Worm (Caenorhabditis elegans) whole organism, L1 larva: ENCODE measurements around the gene F07F6.4.

Experiments used
- C16A3.4 ChIP-seq: fragments of 150-350 bp; optimal IDR thresholded peaks from 2 replicates; lab custom pipeline; 2014; ENCODE audit warnings: missing biosample characterization, missing genetic modification characterization
- C34B4.2 ChIP-seq: sonication (generic microtip); optimal IDR thresholded peaks from 2 replicates; lab custom pipeline; 2017; ENCODE audit warnings: mild to moderate bottlenecking, missing genetic modification characterization, missing compliant biosample characterization
- aha-1 ChIP-seq: fragments of 150-350 bp; optimal IDR thresholded peaks from 2 replicates; lab custom pipeline; 2014; ENCODE audit warnings: missing biosample characterization, missing genetic modification characterization
- alr-1 ChIP-seq: fragments of 200-800 bp; sonication (Bioruptor generic); optimal IDR thresholded peaks from 2 replicates; lab custom pipeline; 2018; ENCODE audit warnings: borderline replicate concordance, mild to moderate bottlenecking, missing genetic modification characterization, missing compliant biosample characterization
- aly-2 ChIP-seq: fragments of 150-350 bp; optimal IDR thresholded peaks from 2 replicates; lab custom pipeline; 2014; ENCODE audit warnings: missing biosample characterization, missing genetic modification characterization
- ama-1 ChIP-seq: fragments of 150-350 bp; optimal IDR thresholded peaks from 2 replicates; lab custom pipeline; 2014
- blmp-1 ChIP-seq: fragments of 150-350 bp; optimal IDR thresholded peaks from 2 replicates; lab custom pipeline; 2014; ENCODE audit warnings: missing biosample characterization, missing genetic modification characterization
- ceh-63 ChIP-seq: fragments of 200-800 bp; sonication (Bioruptor generic); optimal IDR thresholded peaks from 2 replicates; lab custom pipeline; 2018; ENCODE audit warnings: mild to moderate bottlenecking, missing genetic modification characterization, missing compliant biosample characterization
- ceh-8 ChIP-seq: fragments of 200-800 bp; sonication (Bioruptor generic); optimal IDR thresholded peaks from 2 replicates; lab custom pipeline; 2018; ENCODE audit warnings: mild to moderate bottlenecking, missing genetic modification characterization, moderate library complexity, missing compliant biosample characterization
- ceh-82 ChIP-seq, 3 experiments: fragments of 150-350 bp in 1 of 3; sonication (generic microtip) in 2 of 3; optimal IDR thresholded peaks; 2 replicates each; lab custom pipeline; 2014 to 2017; ENCODE audit warnings: missing biosample characterization in 3 of 3, missing genetic modification characterization in 3 of 3
- ceh-88 ChIP-seq: fragments of 200-800 bp; sonication (Bioruptor generic); IDR thresholded peaks from 2 replicates; pipeline ENCODE4 v1.3.6; 2022; ENCODE audit warnings: missing genetic modification characterization, missing compliant biosample characterization
- ceh-90 ChIP-seq: sonication (generic microtip); optimal IDR thresholded peaks from 2 replicates; lab custom pipeline; 2016; ENCODE audit warnings: missing genetic modification characterization, missing compliant biosample characterization
- efl-1 ChIP-seq, 4 experiments: fragments of 150-350 bp; optimal IDR thresholded peaks in 3 of 4; peaks in 1 of 4; 1 replicate in 1 of 4; 2 replicates in 3 of 4; lab custom pipeline; 2014; ENCODE audit warnings: missing biosample characterization in 2 of 4, missing genetic modification characterization in 2 of 4, missing genetic modification reagents in 2 of 4
- efl-3 ChIP-seq: fragments of 200-800 bp; sonication (Bioruptor generic); optimal IDR thresholded peaks from 2 replicates; lab custom pipeline; 2018; ENCODE audit warnings: mild to moderate bottlenecking, missing genetic modification characterization, missing compliant biosample characterization
- egl-13 ChIP-seq: sonication (generic microtip); optimal IDR thresholded peaks from 2 replicates; lab custom pipeline; 2016; ENCODE audit warnings: missing genotype, missing genetic modification reagents, missing genetic modification characterization, missing compliant biosample characterization
- elt-3 ChIP-seq, 6 experiments: fragments of 150-350 bp in 1 of 6; sonication (generic microtip); optimal IDR thresholded peaks; 2 replicates each; lab custom pipeline; 2017 to 2018; ENCODE audit warnings: missing biosample characterization in 6 of 6, missing genetic modification characterization in 6 of 6, inconsistent platforms in 1 of 6
- fos-1 ChIP-seq: fragments of 150-350 bp; optimal IDR thresholded peaks from 2 replicates; lab custom pipeline; 2014; ENCODE audit warnings: missing biosample characterization, missing genetic modification characterization
- irx-1 ChIP-seq: sonication (generic microtip); optimal IDR thresholded peaks from 2 replicates; lab custom pipeline; 2016; ENCODE audit warnings: missing genetic modification characterization, missing compliant biosample characterization
- isw-1 ChIP-seq: fragments of 200-800 bp; sonication (Bioruptor generic); IDR thresholded peaks from 2 replicates; pipeline ENCODE4 v1.3.6; 2022; ENCODE audit warnings: missing genetic modification characterization, missing compliant biosample characterization
- jun-1 ChIP-seq: fragments of 150-350 bp; optimal IDR thresholded peaks from 2 replicates; lab custom pipeline; 2014; ENCODE audit warnings: missing biosample characterization, missing genetic modification reagents, missing genetic modification characterization
- lin-13 ChIP-seq: fragments of 150-350 bp; optimal IDR thresholded peaks from 2 replicates; lab custom pipeline; 2014; ENCODE audit warnings: missing biosample characterization, missing genetic modification reagents, missing genetic modification characterization
- lin-35 ChIP-seq, 2 experiments: fragments of 150-350 bp; optimal IDR thresholded peaks; 2 replicates each; lab custom pipeline; 2014; ENCODE audit warnings: missing biosample characterization in 2 of 2, missing genetic modification characterization in 2 of 2, missing genetic modification reagents in 2 of 2
- lin-39 ChIP-seq: fragments of 150-350 bp; optimal IDR thresholded peaks from 2 replicates; lab custom pipeline; 2014; ENCODE audit warnings: missing biosample characterization, missing genetic modification reagents, missing genetic modification characterization
- lsy-2 ChIP-seq, 2 experiments: fragments of 150-350 bp; optimal IDR thresholded peaks; 2 replicates each; lab custom pipeline; 2014; ENCODE audit warnings: missing biosample characterization in 2 of 2, missing genetic modification characterization in 2 of 2
- mab-9 ChIP-seq: fragments of 200-800 bp; sonication (Bioruptor generic); IDR thresholded peaks from 2 replicates; pipeline ENCODE4 v1.3.6; 2022; ENCODE audit warnings: missing genetic modification reagents, missing genetic modification characterization, missing compliant biosample characterization
- mef-2 ChIP-seq: fragments of 150-350 bp; optimal IDR thresholded peaks from 2 replicates; lab custom pipeline; 2014; ENCODE audit warnings: missing biosample characterization, missing genetic modification characterization
- nhr-11 ChIP-seq: fragments of 150-350 bp; optimal IDR thresholded peaks from 2 replicates; lab custom pipeline; 2014; ENCODE audit warnings: missing biosample characterization, missing genetic modification characterization
- nhr-20 ChIP-seq: sonication (generic microtip); optimal IDR thresholded peaks from 2 replicates; lab custom pipeline; 2016; ENCODE audit warnings: mild to moderate bottlenecking, missing genetic modification characterization, missing compliant biosample characterization
- nhr-28 ChIP-seq: fragments of 150-350 bp; optimal IDR thresholded peaks from 2 replicates; lab custom pipeline; 2014; ENCODE audit warnings: missing biosample characterization, missing genetic modification characterization
- nhr-71 ChIP-seq: sonication (generic microtip); optimal IDR thresholded peaks from 2 replicates; lab custom pipeline; 2016; ENCODE audit warnings: mild to moderate bottlenecking, missing genetic modification characterization, moderate library complexity, missing compliant biosample characterization
- nhr-90 ChIP-seq: sonication (generic microtip); optimal IDR thresholded peaks from 2 replicates; lab custom pipeline; 2016; ENCODE audit warnings: mild to moderate bottlenecking, missing genetic modification characterization, missing compliant biosample characterization; ENCODE audit not compliant: poor library complexity
- pax-3 ChIP-seq: fragments of 200-800 bp; sonication (Bioruptor generic); optimal IDR thresholded peaks from 2 replicates; lab custom pipeline; 2018; ENCODE audit warnings: mild to moderate bottlenecking, missing genetic modification characterization, moderate library complexity, missing compliant biosample characterization
- pqm-1 ChIP-seq: sonication (generic microtip); optimal IDR thresholded peaks from 3 replicates; lab custom pipeline; 2017; ENCODE audit warnings: missing biosample characterization, missing genetic modification characterization
- snu-23 ChIP-seq: sonication (generic microtip); optimal IDR thresholded peaks from 2 replicates; lab custom pipeline; 2016; ENCODE audit warnings: missing genetic modification characterization, missing compliant biosample characterization
- tbx-2 ChIP-seq: sonication (generic microtip); optimal IDR thresholded peaks from 2 replicates; lab custom pipeline; 2016; ENCODE audit warnings: missing genetic modification characterization, missing compliant biosample characterization
- unc-86 ChIP-seq: sonication (generic microtip); optimal IDR thresholded peaks from 2 replicates; lab custom pipeline; 2016; ENCODE audit warnings: missing genetic modification characterization, missing compliant biosample characterization
- xbp-1 ChIP-seq: sonication (generic microtip); optimal IDR thresholded peaks from 2 replicates; lab custom pipeline; 2016; ENCODE audit warnings: missing genetic modification characterization, missing compliant biosample characterization
- zip-4 ChIP-seq: fragments of 200-800 bp; sonication (Bioruptor generic); optimal IDR thresholded peaks from 2 replicates; lab custom pipeline; 2018; ENCODE audit warnings: mild to moderate bottlenecking, missing genetic modification characterization, moderate library complexity, missing compliant biosample characterization

Gene F07F6.4

ce11 chrII:5417905-5418304 lies 11.5 kb downstream of the F07F6.4 start:
- TF ChIP-seq efl-1 (optimal IDR thresholded peaks at IDR 0.05; lab: Kevin White, UChicago) (no peak), efl-1 (GFP tag; optimal IDR thresholded peaks at IDR 0.05 in 1 of 2; lab: Kevin White, UChicago) (peak in 1 of 2 experiments; percentile 23), irx-1 (tag; lab: Kevin White, UChicago) (no peak)

- TF ChIP-seq aha-1 (tag; lab: Kevin White, UChicago) (no peak), blmp-1 (tag; lab: Kevin White, UChicago) (peak; percentile 14), elt-3 (tag; optimal IDR thresholded peaks at IDR 0.05; lab: Kevin White, UChicago) (peak in 1 of 6 experiments; percentile 2), ceh-82 (tag; optimal IDR thresholded peaks at IDR 0.05; lab: Kevin White, UChicago) (no peak)
Observed at ce11 chrII:5416204-5416764, 13.1 kb downstream of the F07F6.4 start, which contains the start of gene EEED8.2. TSS of gene EEED8.2 (plus strand) at chrII:5416714.

ce11 chrII:5414040-5414439 lies 15.3 kb downstream of the F07F6.4 start, which contains the start of the genes EEED8.14 and EEED8.3:
TSS of gene EEED8.14 (minus strand) at chrII:5414052.
TSS of gene EEED8.3 (plus strand) at chrII:5414276.
- no peak for TF ChIP-seq mab-9 (GFP tag; lab: Robert Waterston, UW)
- TF ChIP-seq mef-2 (tag; lab: Kevin White, UChicago): no peak
- no peak for TF ChIP-seq ceh-82 (tag; optimal IDR thresholded peaks at IDR 0.05; lab: Kevin White, UChicago)
- TF ChIP-seq C16A3.4 (tag; lab: Kevin White, UChicago): no peak
- no peak for TF ChIP-seq nhr-11 (tag; lab: Kevin White, UChicago)
- TF ChIP-seq alr-1 (tag; lab: Kevin White, UChicago): no peak
- TF ChIP-seq xbp-1 (tag; lab: Kevin White, UChicago): no peak
- TF ChIP-seq zip-4 (GFP tag; lab: Kevin White, UChicago): no peak
- no peak for TF ChIP-seq pqm-1 (tag; lab: Kevin White, UChicago)
- TF ChIP-seq fos-1 (tag; lab: Kevin White, UChicago): no peak
- no peak for TF ChIP-seq pax-3 (tag; lab: Kevin White, UChicago)
- no peak for TF ChIP-seq isw-1 (GFP tag; lab: Robert Waterston, UW)
- no peak for TF ChIP-seq ceh-88 (GFP tag; lab: Robert Waterston, UW)
- TF ChIP-seq ceh-63: no peak
- TF ChIP-seq ceh-8 (GFP tag; lab: Kevin White, UChicago): no peak
- TF ChIP-seq egl-13: no peak
- TF ChIP-seq efl-1 (optimal IDR thresholded peaks at IDR 0.05; lab: Kevin White, UChicago): no peak
- no peak for TF ChIP-seq efl-1 (GFP tag; optimal IDR thresholded peaks at IDR 0.05 in 1 of 2; lab: Kevin White, UChicago)
- no peak for TF ChIP-seq jun-1
- TF ChIP-seq nhr-28: no peak
- TF ChIP-seq ceh-90 (tag; lab: Kevin White, UChicago): no peak

DNA sequence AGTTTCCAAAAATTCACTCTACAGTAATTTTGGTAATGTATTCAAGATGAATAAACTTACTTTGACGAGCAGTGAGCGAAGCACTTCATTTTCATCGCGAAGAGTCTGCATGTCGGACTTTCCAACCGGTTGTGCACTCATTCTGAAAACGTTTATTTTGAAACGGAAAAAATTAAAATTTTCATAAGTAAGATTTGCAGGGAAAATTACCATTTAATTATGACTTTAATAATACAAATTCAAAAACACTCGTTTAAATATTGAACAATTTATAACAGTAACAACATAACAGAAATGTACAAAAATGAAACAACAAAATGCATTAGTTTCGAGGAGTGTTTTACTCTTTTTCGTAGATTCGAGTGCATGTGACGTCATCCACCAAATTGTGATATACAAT lies 16.9 kb downstream of the F07F6.4 start, which contains the start of the genes EEED8.13 and EEED8.18:
EEED8.13 (minus strand) TSS at position 101 of the 400 bp plus-strand sequence.
EEED8.18 (minus strand) TSS at position 144 of the 400 bp plus-strand sequence.
- TF ChIP-seq elt-3 (tag; optimal IDR thresholded peaks at IDR 0.05; lab: Kevin White, UChicago) (no peak), pax-3 (tag; lab: Kevin White, UChicago) (no peak), pqm-1 (tag; lab: Kevin White, UChicago) (no peak), lsy-2 (tag; optimal IDR thresholded peaks at IDR 0.05; lab: Kevin White, UChicago) (no peak), nhr-20 (tag; lab: Kevin White, UChicago) (no peak), aly-2 (tag; lab: Kevin White, UChicago) (no peak), ceh-63 (no peak), C34B4.2 (tag; lab: Kevin White, UChicago) (no peak), lin-35 (GFP tag; optimal IDR thresholded peaks at IDR 0.05; lab: Kevin White, UChicago) (no peak), efl-3 (GFP tag; lab: Kevin White, UChicago) (no peak), nhr-71 (no peak), tbx-2 (tag; lab: Kevin White, UChicago) (no peak), egl-13 (no peak), ama-1 (lab: Kevin White, UChicago) (no peak), unc-86 (tag; lab: Kevin White, UChicago) (no peak), snu-23 (GFP tag; lab: Kevin White, UChicago) (no peak), nhr-90 (tag; lab: Kevin White, UChicago) (no peak), lin-13 (GFP tag; lab: Kevin White, UChicago) (no peak), lin-39 (tag; lab: Kevin White, UChicago) (no peak), irx-1 (tag; lab: Kevin White, UChicago) (no peak)
